Worm (Caenorhabditis elegans) whole organism, L3 larva: Measurements from ENCODE around the gene C30G7.4.

Source experiments
- R02D3.7 ChIP-seq: fragments of 150-350 bp; optimal IDR thresholded peaks from 2 replicates; lab custom pipeline; 2014; ENCODE audit warnings: missing biosample characterization, missing genetic modification characterization
- aly-2 ChIP-seq: fragments of 150-350 bp; optimal IDR thresholded peaks from 2 replicates; lab custom pipeline; 2014; ENCODE audit warnings: missing biosample characterization, missing genetic modification characterization
- ama-1 ChIP-seq: fragments of 150-350 bp; optimal IDR thresholded peaks from 2 replicates; lab custom pipeline; 2018
- ceh-28 ChIP-seq: fragments of 150-350 bp; optimal IDR thresholded peaks from 2 replicates; lab custom pipeline; 2014; ENCODE audit warnings: missing biosample characterization, missing genetic modification reagents, missing genetic modification characterization
- ceh-82 ChIP-seq: fragments of 150-350 bp; optimal IDR thresholded peaks from 2 replicates; lab custom pipeline; 2014; ENCODE audit warnings: missing biosample characterization, missing genetic modification characterization
- ceh-9 ChIP-seq: sonication (generic microtip); optimal IDR thresholded peaks from 2 replicates; lab custom pipeline; 2018; ENCODE audit warnings: missing biosample characterization, missing genetic modification characterization
- daf-12 ChIP-seq: fragments of 150-350 bp; optimal IDR thresholded peaks from 2 replicates; lab custom pipeline; 2014; ENCODE audit warnings: missing biosample characterization, missing genetic modification reagents, missing genetic modification characterization
- egl-5 ChIP-seq: fragments of 150-350 bp; optimal IDR thresholded peaks from 2 replicates; lab custom pipeline; 2017; ENCODE audit warnings: missing biosample characterization, missing genetic modification reagents, missing genetic modification characterization, inconsistent platforms
- elt-1 ChIP-seq: fragments of 150-350 bp; optimal IDR thresholded peaks from 2 replicates; lab custom pipeline; 2014; ENCODE audit warnings: missing biosample characterization, missing genetic modification characterization
- elt-3 ChIP-seq, 3 experiments: fragments of 150-350 bp in 1 of 3; sonication (generic microtip) in 2 of 3; optimal IDR thresholded peaks; 2 replicates in 2 of 3; 4 replicates in 1 of 3; lab custom pipeline; 2014 to 2017; ENCODE audit warnings: missing biosample characterization in 3 of 3, missing genetic modification characterization in 3 of 3
- eor-1 ChIP-seq, 2 experiments: fragments of 150-350 bp; optimal IDR thresholded peaks; 2 replicates each; lab custom pipeline; 2014 to 2018; ENCODE audit warnings: missing biosample characterization in 2 of 2, missing genetic modification characterization in 2 of 2
- fos-1 ChIP-seq: fragments of 150-350 bp; optimal IDR thresholded peaks from 2 replicates; lab custom pipeline; 2014; ENCODE audit warnings: missing biosample characterization, missing genetic modification characterization
- hmg-11 ChIP-seq: sonication (generic microtip); optimal IDR thresholded peaks from 2 replicates; lab custom pipeline; 2016; ENCODE audit warnings: missing genetic modification characterization, missing compliant biosample characterization
- lin-15B ChIP-seq: fragments of 150-350 bp; optimal IDR thresholded peaks from 2 replicates; lab custom pipeline; 2014; ENCODE audit warnings: missing biosample characterization, missing genetic modification characterization
- lin-39 ChIP-seq: fragments of 150-350 bp; optimal IDR thresholded peaks from 2 replicates; lab custom pipeline; 2018; ENCODE audit warnings: missing biosample characterization, missing genetic modification reagents, missing genetic modification characterization
- lsy-12 ChIP-seq: sonication (generic microtip); optimal IDR thresholded peaks from 2 replicates; lab custom pipeline; 2016; ENCODE audit warnings: mild to moderate bottlenecking, missing genetic modification characterization, missing compliant biosample characterization
- nfya-1 ChIP-seq: sonication (generic microtip); optimal IDR thresholded peaks from 2 replicates; lab custom pipeline; 2017; ENCODE audit warnings: missing genetic modification characterization, mild to moderate bottlenecking, missing compliant biosample characterization, antibody characterized with exemption, moderate library complexity; ENCODE audit not compliant: insufficient read depth
- nhr-11 ChIP-seq: fragments of 150-350 bp; optimal IDR thresholded peaks from 2 replicates; lab custom pipeline; 2014; ENCODE audit warnings: missing biosample characterization, missing genetic modification characterization
- nhr-12 ChIP-seq: fragments of 150-350 bp; optimal IDR thresholded peaks from 2 replicates; lab custom pipeline; 2014; ENCODE audit warnings: missing biosample characterization, missing genetic modification characterization
- nhr-23 ChIP-seq: fragments of 150-350 bp; optimal IDR thresholded peaks from 2 replicates; lab custom pipeline; 2014; ENCODE audit warnings: missing biosample characterization, missing genetic modification reagents, missing genetic modification characterization
- nhr-237 ChIP-seq: fragments of 150-350 bp; optimal IDR thresholded peaks from 2 replicates; lab custom pipeline; 2014; ENCODE audit warnings: missing biosample characterization, missing genetic modification characterization
- nhr-25 ChIP-seq: sonication (generic microtip); optimal IDR thresholded peaks from 2 replicates; lab custom pipeline; 2017; ENCODE audit warnings: missing biosample characterization, missing genetic modification characterization
- nhr-67 ChIP-seq: fragments of 150-350 bp; optimal IDR thresholded peaks from 2 replicates; lab custom pipeline; 2014; ENCODE audit warnings: missing biosample characterization, missing genetic modification characterization
- nhr-76 ChIP-seq: fragments of 150-350 bp; sonication (generic microtip); optimal IDR thresholded peaks from 5 replicates; lab custom pipeline; 2014; ENCODE audit warnings: missing biosample characterization, missing genetic modification characterization
- nhr-77 ChIP-seq: fragments of 150-350 bp; optimal IDR thresholded peaks from 2 replicates; lab custom pipeline; 2014; ENCODE audit warnings: missing biosample characterization, missing genetic modification characterization
- pha-4 ChIP-seq: fragments of 150-350 bp; optimal IDR thresholded peaks from 2 replicates; lab custom pipeline; 2014; ENCODE audit warnings: missing biosample characterization, missing genetic modification reagents, missing genetic modification characterization
- pqm-1 ChIP-seq: fragments of 150-350 bp; optimal IDR thresholded peaks from 2 replicates; lab custom pipeline; 2017; ENCODE audit warnings: missing biosample characterization, missing genetic modification characterization, inconsistent platforms
- sea-2 ChIP-seq: fragments of 150-350 bp; sonication (generic microtip); optimal IDR thresholded peaks from 4 replicates; lab custom pipeline; 2014; ENCODE audit warnings: missing biosample characterization, missing genetic modification reagents, missing genetic modification characterization
- skn-1 ChIP-seq: fragments of 150-350 bp; optimal IDR thresholded peaks from 2 replicates; lab custom pipeline; 2014; ENCODE audit warnings: missing biosample characterization, missing genetic modification characterization
- tbx-2 ChIP-seq: sonication (generic microtip); optimal IDR thresholded peaks from 2 replicates; lab custom pipeline; 2016; ENCODE audit warnings: mild to moderate bottlenecking, missing genetic modification characterization, missing compliant biosample characterization
- unc-39 ChIP-seq: sonication (generic microtip); optimal IDR thresholded peaks from 4 replicates; lab custom pipeline; 2017; ENCODE audit warnings: missing biosample characterization, missing genetic modification characterization
- zag-1 ChIP-seq: fragments of 150-350 bp; optimal IDR thresholded peaks from 2 replicates; lab custom pipeline; 2014; ENCODE audit warnings: missing biosample characterization, missing genetic modification characterization
- ztf-11 ChIP-seq: fragments of 150-350 bp; optimal IDR thresholded peaks from 2 replicates; lab custom pipeline; 2014; ENCODE audit warnings: missing biosample characterization, missing genetic modification characterization
- ztf-4 ChIP-seq: fragments of 150-350 bp; optimal IDR thresholded peaks from 2 replicates; lab custom pipeline; 2014; ENCODE audit warnings: missing biosample characterization, missing genetic modification characterization

Gene C30G7.4

DNA sequence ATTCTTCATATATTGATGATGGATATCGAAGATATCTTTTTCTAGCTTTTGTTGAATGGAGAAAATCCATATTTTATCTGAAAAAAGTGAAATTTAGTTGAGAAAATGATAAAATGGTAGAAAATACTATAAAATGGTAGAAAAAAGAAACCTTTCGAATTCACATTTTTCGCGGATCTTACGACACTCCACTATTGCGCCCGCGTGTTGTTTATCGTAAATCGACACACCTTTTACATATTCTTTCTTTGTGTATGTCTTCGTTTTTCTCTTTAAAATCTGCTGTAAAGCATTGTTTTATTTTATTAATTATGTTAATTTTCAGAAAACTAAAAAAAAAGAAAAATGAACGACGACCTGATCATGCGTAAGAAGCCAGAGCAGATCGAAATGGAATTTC lies 43.9 kb upstream of the C30G7.4 start, which contains the start of the genes cdt-2 and T01C3.2:
Gene cdt-2 (minus strand): TSS at position 284 of the 400 bp plus-strand sequence.
Gene T01C3.2 (plus strand): TSS at position 326 of the 400 bp plus-strand sequence.
- no peak for TF ChIP-seq ztf-4
- no peak for TF ChIP-seq nhr-67 (tag; lab: Kevin White, UChicago)
- TF ChIP-seq hmg-11 = no peak
- TF ChIP-seq nfya-1 = no peak
- peak; percentile 71 for TF ChIP-seq pha-4 (tag; lab: Kevin White, UChicago)
- peak; percentile 62 for TF ChIP-seq lin-15B
- no peak for TF ChIP-seq fos-1 (tag; lab: Kevin White, UChicago)
- no peak for TF ChIP-seq nhr-77 (tag; lab: Kevin White, UChicago)
- TF ChIP-seq ztf-11 = no peak
- TF ChIP-seq ceh-9 (tag; lab: Kevin White, UChicago) = no peak
- TF ChIP-seq ceh-28 = no peak
- no peak for TF ChIP-seq unc-39 (tag; lab: Kevin White, UChicago)
- no peak for TF ChIP-seq nhr-12
- TF ChIP-seq lsy-12 (tag; lab: Kevin White, UChicago) = no peak
- no peak for TF ChIP-seq sea-2 (GFP tag; lab: Kevin White, UChicago)
- TF ChIP-seq eor-1 (tag; optimal IDR thresholded peaks at IDR 0.05; lab: Kevin White, UChicago) = no peak
- TF ChIP-seq elt-3 (tag; optimal IDR thresholded peaks at IDR 0.05; lab: Kevin White, UChicago) = no peak
- TF ChIP-seq egl-5 (tag; lab: Kevin White, UChicago) = no peak
- TF ChIP-seq R02D3.7 (tag; lab: Kevin White, UChicago) = peak; percentile 91
- TF ChIP-seq tbx-2 (tag; lab: Kevin White, UChicago) = no peak
- TF ChIP-seq nhr-23 (tag; lab: Kevin White, UChicago) = peak; percentile 10

DNA sequence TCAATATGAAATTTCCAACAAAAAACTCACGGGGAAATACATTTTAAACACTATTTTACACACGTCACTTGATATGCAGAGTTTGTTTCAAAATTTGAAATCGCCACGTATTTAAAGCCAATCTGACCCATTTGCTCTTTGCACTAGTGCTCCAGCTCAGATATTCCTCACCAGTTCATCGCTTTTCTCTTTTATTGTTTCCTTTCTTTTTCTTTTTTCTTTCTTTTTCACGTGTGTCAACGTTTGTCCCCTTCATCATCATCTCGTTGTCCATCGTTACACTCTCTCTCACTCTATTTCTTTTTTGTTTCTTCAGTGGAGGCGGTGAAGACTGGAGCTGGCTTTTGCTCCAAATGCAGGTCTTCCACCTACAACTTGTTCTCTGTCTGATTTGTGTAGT lies 37.7 kb upstream of the C30G7.4 start, which contains the start of gene F02D8.4:
Gene F02D8.4 (plus strand): TSS at position 301 of the 400 bp plus-strand sequence.
- TF ChIP-seq ceh-82 = no peak
- TF ChIP-seq eor-1 (tag; optimal IDR thresholded peaks at IDR 0.05; lab: Kevin White, UChicago) = no peak
- no peak for TF ChIP-seq daf-12 (tag; lab: Kevin White, UChicago)
- TF ChIP-seq lsy-12 (tag; lab: Kevin White, UChicago) = no peak
- no peak for TF ChIP-seq ztf-4
- TF ChIP-seq ceh-28 = no peak

DNA sequence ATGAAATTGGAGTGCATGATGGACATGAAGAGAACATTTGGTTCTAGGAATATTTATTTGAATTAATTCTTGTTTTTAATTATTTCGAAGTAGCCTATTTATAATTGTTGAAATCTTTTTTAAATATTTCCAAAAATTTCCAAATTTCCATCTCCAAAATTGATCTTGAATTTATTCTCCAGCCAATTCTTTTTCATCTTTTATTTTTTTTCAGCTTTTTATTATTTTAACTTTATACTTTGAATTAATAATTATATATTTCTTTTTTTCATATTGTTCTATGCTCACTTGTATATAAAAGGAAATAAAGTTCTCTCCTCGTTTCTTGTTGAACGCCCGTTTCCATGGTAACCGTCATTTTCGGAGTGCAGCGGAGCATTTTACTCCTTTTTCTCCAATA lies 33.0 kb upstream of the C30G7.4 start, which contains the start of gene xbx-1:
Gene xbx-1 (plus strand): TSS at position 301 of the 400 bp plus-strand sequence.
- TF ChIP-seq sea-2 (GFP tag; lab: Kevin White, UChicago) (no peak), ceh-82 (no peak)

DNA sequence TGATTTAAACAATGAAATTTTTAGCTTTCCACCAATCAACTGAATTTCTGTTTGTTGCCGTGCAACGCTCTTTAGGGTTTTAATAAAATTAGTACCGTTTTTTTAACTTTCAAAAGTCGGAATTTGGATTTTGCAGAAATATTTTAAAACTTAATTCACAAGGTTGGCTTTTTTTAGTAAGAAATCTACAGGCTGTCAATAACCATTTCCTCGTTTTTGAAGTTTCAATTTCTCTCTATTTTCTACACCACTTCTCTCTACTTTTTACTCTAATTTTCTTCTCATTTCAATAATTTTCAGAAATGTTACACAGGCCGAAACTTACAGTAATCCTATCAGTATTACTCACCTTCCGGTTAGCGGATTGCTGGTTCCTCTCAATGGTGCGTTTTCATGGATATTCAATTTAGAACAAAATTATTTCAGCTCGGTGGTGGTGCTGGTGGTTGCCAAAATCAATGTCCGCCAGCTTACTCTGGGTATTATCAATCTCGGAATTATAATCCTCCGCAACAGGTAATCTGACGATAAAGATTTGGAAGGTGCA lies 31.4 kb upstream of the C30G7.4 start, which contains the start of the genes grd-12 and F02D8.1:
Gene grd-12 (plus strand): TSS at position 301 of the 547 bp plus-strand sequence.
Gene F02D8.1 (minus strand): TSS at position 497 of the 547 bp plus-strand sequence.
- TF ChIP-seq nfya-1 (no peak), nhr-12 (no peak), nhr-11 (tag; lab: Kevin White, UChicago) (no peak), nhr-25 (tag; lab: Kevin White, UChicago) (no peak), ceh-9 (tag; lab: Kevin White, UChicago) (no peak), lin-39 (no peak), egl-5 (tag; lab: Kevin White, UChicago) (no peak), nhr-76 (no peak), ztf-11 (no peak), ama-1 (lab: Kevin White, UChicago) (no peak), nhr-77 (tag; lab: Kevin White, UChicago) (no peak), aly-2 (no peak), nhr-237 (tag; lab: Kevin White, UChicago) (no peak), pqm-1 (tag; lab: Kevin White, UChicago) (no peak), pha-4 (tag; lab: Kevin White, UChicago) (no peak), daf-12 (tag; lab: Kevin White, UChicago) (no peak), hmg-11 (no peak), nhr-23 (tag; lab: Kevin White, UChicago) (no peak), zag-1 (tag; lab: Kevin White, UChicago) (no peak)

DNA sequence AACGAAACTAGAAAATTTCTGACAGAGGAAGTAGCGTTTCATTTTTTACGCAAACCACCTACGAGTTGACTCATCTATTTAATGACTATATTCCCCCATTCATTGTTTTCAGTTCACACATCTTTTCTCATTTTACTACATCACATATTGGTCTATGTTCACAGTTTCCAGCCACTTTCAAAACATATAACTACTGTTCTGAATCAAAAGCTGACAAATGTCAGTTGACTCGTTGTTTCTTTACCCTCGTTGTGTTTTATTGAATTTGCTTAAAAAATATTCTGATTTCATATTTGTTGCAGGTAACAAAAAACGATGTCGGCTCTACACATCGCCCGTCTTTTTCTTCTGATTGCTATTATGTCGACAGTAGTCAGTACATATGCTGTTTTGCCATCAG lies 24.2 kb upstream of the C30G7.4 start, which contains the start of gene nlp-59:
Gene nlp-59 (plus strand): TSS at position 301 of the 400 bp plus-strand sequence.
- TF ChIP-seq aly-2 = no peak

DNA sequence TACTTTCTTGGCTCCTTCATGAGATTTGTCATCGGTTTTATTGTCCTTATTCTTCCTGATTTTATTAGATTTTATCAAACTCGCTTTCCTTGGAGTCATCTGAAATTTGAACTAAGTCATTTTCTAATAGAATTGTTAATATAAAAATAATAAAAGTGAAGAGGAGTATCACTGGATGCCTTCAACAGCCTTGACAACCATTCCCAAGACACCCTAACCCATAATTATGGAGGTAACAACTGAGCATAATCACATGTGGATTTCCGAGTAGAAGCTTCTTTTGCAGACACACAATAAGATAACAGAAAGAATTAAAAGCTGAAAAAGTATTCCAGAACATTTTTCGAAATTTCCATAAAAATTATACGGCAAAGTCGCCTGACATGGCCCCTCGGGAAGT lies 8.8 kb upstream of the C30G7.4 start, which contains the start of gene F02D8.9:
Gene F02D8.9 (minus strand): TSS at position 101 of the 400 bp plus-strand sequence.
- TF ChIP-seq skn-1 (tag; lab: Kevin White, UChicago) (no peak), nfya-1 (no peak), nhr-67 (tag; lab: Kevin White, UChicago) (no peak), fos-1 (tag; lab: Kevin White, UChicago) (no peak), nhr-25 (tag; lab: Kevin White, UChicago) (no peak), elt-1 (tag; lab: Kevin White, UChicago) (no peak), hmg-11 (no peak), egl-5 (tag; lab: Kevin White, UChicago) (no peak), nhr-76 (no peak)
